Fruit fly (Drosophila melanogaster) whole organism, embryonic: ENCODE data around the gene Syx16.

Experiments
- Antp ChIP-seq: fragments of 200-800 bp; sonication (Bioruptor generic); optimal IDR thresholded peaks from 3 replicates; lab custom pipeline; 2016; ENCODE audit warnings: missing biosample characterization, missing genetic modification characterization
- CG10267 ChIP-seq: fragments of 200-800 bp; sonication (Bioruptor generic); optimal IDR thresholded peaks from 2 replicates; lab custom pipeline; 2018; ENCODE audit warnings: missing biosample characterization, mild to moderate bottlenecking, missing genetic modification characterization, moderate library complexity
- CG11085 ChIP-seq: fragments of 200-800 bp; sonication (Bioruptor generic); IDR thresholded peaks from 2 replicates; pipeline ENCODE4 v1.3.6; 2022; ENCODE audit warnings: missing biosample characterization, missing genetic modification characterization
- CG11504 ChIP-seq: fragments of 200-800 bp; sonication (Bioruptor generic); optimal IDR thresholded peaks from 3 replicates; lab custom pipeline; 2019; ENCODE audit warnings: missing biosample characterization, mild to moderate bottlenecking, missing genetic modification characterization, moderate library complexity
- CG12071 ChIP-seq: fragments of 200-800 bp; sonication (Bioruptor generic); optimal IDR thresholded peaks from 3 replicates; lab custom pipeline; 2018; ENCODE audit warnings: missing biosample characterization, mild to moderate bottlenecking, missing genetic modification characterization
- CG14667 ChIP-seq: fragments of 200-800 bp; sonication (Bioruptor generic); IDR thresholded peaks from 2 replicates; pipeline ENCODE4 v1.3.6; 2022; ENCODE audit warnings: missing biosample characterization, missing genetic modification characterization
- CG1529 ChIP-seq: fragments of 200-800 bp; sonication (Bioruptor generic); optimal IDR thresholded peaks from 3 replicates; lab custom pipeline; 2018; ENCODE audit warnings: missing biosample characterization, missing genetic modification characterization
- CG15601 ChIP-seq: fragments of 200-800 bp; sonication (Bioruptor generic); optimal IDR thresholded peaks from 3 replicates; lab custom pipeline; 2019; ENCODE audit warnings: missing biosample characterization, mild to moderate bottlenecking, missing genetic modification characterization, moderate library complexity
- CG16813 ChIP-seq: fragments of 200-800 bp; sonication (Bioruptor generic); IDR thresholded peaks from 3 replicates; pipeline ENCODE4 v1.3.6; 2022; ENCODE audit warnings: missing biosample characterization, missing genetic modification characterization; ENCODE audit not compliant: partially characterized antibody
- CG18262 ChIP-seq: fragments of 200-800 bp; optimal IDR thresholded peaks from 3 replicates; lab custom pipeline; 2019; ENCODE audit warnings: missing biosample characterization, mild to moderate bottlenecking, missing genetic modification characterization, moderate library complexity
- CG2199 ChIP-seq: fragments of 200-800 bp; sonication (Bioruptor generic); IDR thresholded peaks from 3 replicates; pipeline ENCODE4 v1.3.6; 2022; ENCODE audit warnings: missing biosample characterization, missing genetic modification characterization
- CG2678 ChIP-seq: fragments of 200-800 bp; sonication (Bioruptor generic); optimal IDR thresholded peaks from 3 replicates; lab custom pipeline; 2019; ENCODE audit warnings: missing biosample characterization, mild to moderate bottlenecking, missing genetic modification characterization, moderate library complexity
- CG30020 ChIP-seq: fragments of 200-800 bp; optimal IDR thresholded peaks from 2 replicates; lab custom pipeline; 2019; ENCODE audit warnings: missing biosample characterization, mild to moderate bottlenecking, missing genetic modification characterization, moderate library complexity
- CG31388 ChIP-seq: fragments of 200-800 bp; sonication (Bioruptor generic); optimal IDR thresholded peaks from 2 replicates; lab custom pipeline; 2016; ENCODE audit warnings: missing biosample characterization, missing genetic modification characterization
- CG3726 ChIP-seq: fragments of 200-800 bp; sonication (Bioruptor generic); IDR thresholded peaks from 3 replicates; pipeline ENCODE4, ENCODE4 v1.3.6; 2022; ENCODE audit warnings: missing biosample characterization, missing genetic modification characterization
- CG4360 ChIP-seq: fragments of 200-800 bp; sonication (Bioruptor generic); IDR thresholded peaks from 2 replicates; pipeline ENCODE4 v1.3.6; 2022; ENCODE audit warnings: missing biosample characterization, missing genetic modification characterization
- CG4424 ChIP-seq: fragments of 200-800 bp; sonication (Bioruptor generic); optimal IDR thresholded peaks from 3 replicates; lab custom pipeline; 2016; ENCODE audit warnings: missing biosample characterization, missing genetic modification characterization
- CG4707 ChIP-seq: fragments of 200-800 bp; sonication (Bioruptor generic); optimal IDR thresholded peaks from 2 replicates; lab custom pipeline; 2018; ENCODE audit warnings: missing biosample characterization, mild to moderate bottlenecking, missing genetic modification characterization, moderate library complexity
- CG6254 ChIP-seq: fragments of 200-800 bp; sonication (Bioruptor generic); optimal IDR thresholded peaks from 3 replicates; lab custom pipeline; 2017; ENCODE audit warnings: mild to moderate bottlenecking, missing biosample characterization, missing genetic modification reagents, missing genetic modification characterization
- CG6654 ChIP-seq: fragments of 200-800 bp; sonication (Bioruptor generic); optimal IDR thresholded peaks from 2 replicates; lab custom pipeline; 2017; ENCODE audit warnings: missing biosample characterization, mild to moderate bottlenecking, missing genetic modification characterization
- CG6791 ChIP-seq: fragments of 200-800 bp; sonication (Bioruptor generic); IDR thresholded peaks from 3 replicates; pipeline ENCODE4 v1.3.6; 2022; ENCODE audit warnings: missing biosample characterization, missing genetic modification characterization; ENCODE audit not compliant: partially characterized antibody
- CG7928 ChIP-seq: fragments of 200-800 bp; sonication (Bioruptor generic); optimal IDR thresholded peaks from 2 replicates; lab custom pipeline; 2017; ENCODE audit warnings: missing biosample characterization, mild to moderate bottlenecking, missing genetic modification characterization
- CG7963 ChIP-seq: fragments of 200-800 bp; sonication (Bioruptor generic); IDR thresholded peaks from 3 replicates; pipeline ENCODE4 v1.3.6; 2022; ENCODE audit warnings: missing biosample characterization, missing genetic modification characterization; ENCODE audit not compliant: partially characterized antibody
- CG9609 ChIP-seq: fragments of 200-800 bp; sonication (Bioruptor generic); optimal IDR thresholded peaks from 3 replicates; lab custom pipeline; 2016; ENCODE audit warnings: missing biosample characterization, missing genetic modification characterization
- CG9817 ChIP-seq: fragments of 200-800 bp; sonication (Bioruptor generic); optimal IDR thresholded peaks from 2 replicates; lab custom pipeline; 2018; ENCODE audit warnings: missing biosample characterization, mild to moderate bottlenecking, missing genetic modification characterization, moderate library complexity
- Drgx ChIP-seq: fragments of 200-800 bp; sonication (Bioruptor generic); IDR thresholded peaks from 2 replicates; pipeline ENCODE4 v1.3.6; 2022; ENCODE audit warnings: missing biosample characterization, missing genetic modification characterization
- ERR ChIP-seq: fragments of 200-800 bp; sonication (Bioruptor generic); optimal IDR thresholded peaks from 2 replicates; lab custom pipeline; 2016; ENCODE audit warnings: missing biosample characterization, missing genetic modification characterization
- H15 ChIP-seq: fragments of 200-800 bp; sonication (Bioruptor generic); IDR thresholded peaks from 3 replicates; pipeline ENCODE4 v1.3.6; 2022; ENCODE audit warnings: missing biosample characterization, missing genetic modification characterization
- HLH3B ChIP-seq: fragments of 200-800 bp; sonication (Bioruptor generic); IDR thresholded peaks from 2 replicates; pipeline ENCODE4 v1.3.6; 2022; ENCODE audit warnings: missing biosample characterization, missing genetic modification characterization
- Hmr ChIP-seq: fragments of 200-800 bp; sonication (Bioruptor generic); optimal IDR thresholded peaks from 3 replicates; lab custom pipeline; 2017; ENCODE audit warnings: mild to moderate bottlenecking, missing biosample characterization, missing genetic modification reagents, missing genetic modification characterization
- Hr51 ChIP-seq, 2 experiments: fragments of 200-800 bp; sonication (Bioruptor generic); optimal IDR thresholded peaks; 2 replicates in 1 of 2; 3 replicates in 1 of 2; lab custom pipeline; 2016 to 2018; ENCODE audit warnings: missing biosample characterization in 2 of 2, missing genetic modification characterization in 2 of 2, mild to moderate bottlenecking in 1 of 2, moderate library complexity in 1 of 2
- Meics ChIP-seq: fragments of 200-800 bp; sonication (Bioruptor generic); optimal IDR thresholded peaks from 2 replicates; lab custom pipeline; 2017; ENCODE audit warnings: missing biosample characterization, mild to moderate bottlenecking, missing genetic modification characterization
- Nf-YC ChIP-seq: fragments of 200-800 bp; optimal IDR thresholded peaks from 3 replicates; lab custom pipeline; 2019; ENCODE audit warnings: missing biosample characterization, mild to moderate bottlenecking, missing genetic modification characterization, moderate library complexity
- Scr ChIP-seq: fragments of 200-800 bp; sonication (Bioruptor generic); IDR thresholded peaks from 2 replicates; pipeline ENCODE4 v1.3.6; 2022; ENCODE audit warnings: missing biosample characterization, missing genetic modification characterization; ENCODE audit not compliant: partially characterized antibody
- abd-A ChIP-seq: fragments of 200-800 bp; sonication (Bioruptor generic); optimal IDR thresholded peaks from 3 replicates; lab custom pipeline; 2019; ENCODE audit warnings: missing biosample characterization, mild to moderate bottlenecking, missing genetic modification characterization, moderate library complexity
- croc ChIP-seq: fragments of 200-800 bp; sonication (Bioruptor generic); conservative IDR thresholded peaks from 3 replicates; pipeline ENCODE4 v1.3.6; 2022; ENCODE audit warnings: missing biosample characterization, missing genetic modification characterization
- dpn ChIP-seq, 2 experiments: fragments of 200-800 bp; sonication (Bioruptor generic); optimal IDR thresholded peaks; 3 replicates each; lab custom pipeline; 2016; ENCODE audit warnings: missing biosample characterization in 2 of 2, missing genetic modification characterization in 2 of 2
- fd102C ChIP-seq: fragments of 200-800 bp; sonication (Bioruptor generic); optimal IDR thresholded peaks from 2 replicates; lab custom pipeline; 2018; ENCODE audit warnings: missing biosample characterization, mild to moderate bottlenecking, missing genetic modification characterization, moderate library complexity
- fd96Cb ChIP-seq: fragments of 200-800 bp; sonication (Bioruptor generic); optimal IDR thresholded peaks from 2 replicates; lab custom pipeline; 2018; ENCODE audit warnings: missing biosample characterization, mild to moderate bottlenecking, missing genetic modification characterization, moderate library complexity
- hb ChIP-seq: fragments of 200-800 bp; sonication (Bioruptor generic); IDR thresholded peaks from 3 replicates; pipeline ENCODE4 v1.3.6; 2022; ENCODE audit warnings: missing biosample characterization, missing genetic modification characterization; ENCODE audit not compliant: partially characterized antibody
- nerfin-2 ChIP-seq: fragments of 200-800 bp; sonication (Bioruptor generic); IDR thresholded peaks from 2 replicates; pipeline ENCODE4 v1.3.6; 2022; ENCODE audit warnings: missing biosample characterization, missing genetic modification characterization; ENCODE audit not compliant: partially characterized antibody
- pita ChIP-seq: fragments of 200-800 bp; sonication (Bioruptor generic); optimal IDR thresholded peaks from 2 replicates; lab custom pipeline; 2017; ENCODE audit warnings: missing biosample characterization, mild to moderate bottlenecking, missing genetic modification characterization
- slbo ChIP-seq: fragments of 200-800 bp; sonication (Bioruptor generic); IDR thresholded peaks from 2 replicates; pipeline ENCODE4 v1.3.6; 2022; ENCODE audit warnings: missing biosample characterization, missing genetic modification characterization
- sr ChIP-seq: fragments of 200-800 bp; sonication (Bioruptor generic); IDR thresholded peaks from 3 replicates; pipeline ENCODE4 v1.3.6; 2022; ENCODE audit warnings: missing biosample characterization, missing genetic modification characterization
- ssp ChIP-seq: fragments of 200-800 bp; sonication (Bioruptor generic); IDR thresholded peaks from 2 replicates; pipeline ENCODE4 v1.3.6; 2022; ENCODE audit warnings: missing biosample characterization, missing genetic modification characterization
- tll ChIP-seq, 2 experiments: fragments of 200-800 bp in 1 of 2; fragments of >200 bp in 1 of 2; sonication (Bioruptor generic) in 1 of 2; optimal IDR thresholded peaks; 2 replicates each; lab custom pipeline; 2017 to 2019; ENCODE audit warnings: missing biosample characterization in 2 of 2, missing genetic modification characterization in 2 of 2, mild to moderate bottlenecking in 1 of 2, moderate library complexity in 1 of 2
- vfl ChIP-seq: fragments of 200-800 bp; sonication (Bioruptor generic); optimal IDR thresholded peaks from 2 replicates; lab custom pipeline; 2016; ENCODE audit warnings: missing biosample characterization, missing genetic modification characterization
- z ChIP-seq: fragments of 200-800 bp; sonication (Bioruptor generic); IDR thresholded peaks from 3 replicates; pipeline ENCODE4 v1.3.6; 2022; ENCODE audit warnings: missing biosample characterization, missing genetic modification characterization

The Syx16 gene

dm6 chrX:20429482-20430204 is 36.1 kb upstream of the Syx16 start, which contains the start of the genes CG11710 and mal (continued):
- no peak for TF ChIP-seq Hmr (GFP tag; lab: Kevin White, UChicago)
- TF ChIP-seq CG11504 (tag; lab: Kevin White, UChicago) = peak; percentile 88
- peak; percentile 79 for TF ChIP-seq CG4424
- TF ChIP-seq CG12071 (GFP tag; lab: Kevin White, UChicago) = no peak
- peak; percentile 77 for TF ChIP-seq croc (GFP tag; lab: Robert Waterston, UW)
- TF ChIP-seq CG9817 (tag; lab: Kevin White, UChicago) = peak; percentile 67
- TF ChIP-seq abd-A (tag; lab: Kevin White, UChicago) = no peak
- TF ChIP-seq nerfin-2 = 0 out of 2 replicates have a peak, but pooled peaks have one; percentile 43
- peak; percentile 77 for TF ChIP-seq HLH3B (GFP tag; lab: Robert Waterston, UW)
- TF ChIP-seq CG14667 (GFP tag; lab: Robert Waterston, UW) = peak; percentile 59
- TF ChIP-seq H15 (GFP tag; lab: Robert Waterston, UW) = peak; percentile 64; the same call in 2 of the 3 replicates
- TF ChIP-seq dpn (GFP tag; optimal IDR thresholded peaks at IDR 0.05; lab: Kevin White, UChicago) = peak; percentile 67 to 78
- TF ChIP-seq CG7963 = no peak
- no peak for TF ChIP-seq fd102C (GFP tag; lab: Kevin White, UChicago)
- peak; percentile 41 for TF ChIP-seq CG4707 (GFP tag; lab: Kevin White, UChicago)
- peak; percentile 57; the same call in 1 of the 2 replicates for TF ChIP-seq CG11085 (GFP tag; lab: Robert Waterston, UW)
- TF ChIP-seq Drgx (GFP tag; lab: Robert Waterston, UW) = peak; percentile 63; the same call in 1 of the 2 replicates
- no peak for TF ChIP-seq sr (GFP tag; lab: Robert Waterston, UW)
- no peak for TF ChIP-seq tll (GFP tag; optimal IDR thresholded peaks at IDR 0.05; lab: Kevin White, UChicago)
- TF ChIP-seq CG6791 = peak; percentile 42; the same call in 2 of the 3 replicates
- TF ChIP-seq ERR (GFP tag; lab: Kevin White, UChicago) = no peak
- TF ChIP-seq z (GFP tag; lab: Robert Waterston, UW) = no peak
- peak; percentile 85 for TF ChIP-seq Meics (GFP tag; lab: Kevin White, UChicago)
- TF ChIP-seq ssp (GFP tag; lab: Robert Waterston, UW) = peak; percentile 69
- no peak for TF ChIP-seq CG4360
- peak; percentile 37 for TF ChIP-seq CG9609 (GFP tag; lab: Kevin White, UChicago)
- no peak for TF ChIP-seq hb
- peak; percentile 43 for TF ChIP-seq vfl (GFP tag; lab: Kevin White, UChicago)
- TF ChIP-seq Antp (GFP tag; lab: Kevin White, UChicago) = peak; percentile 50
- peak; percentile 37 for TF ChIP-seq CG7928 (GFP tag; lab: Kevin White, UChicago)
- peak in 1 of 2 experiments; percentile 32 for TF ChIP-seq Hr51 (GFP tag; optimal IDR thresholded peaks at IDR 0.05; lab: Kevin White, UChicago)
- TF ChIP-seq Scr (GFP tag; lab: Robert Waterston, UW) = peak; percentile 53
- TF ChIP-seq fd96Cb (tag; lab: Kevin White, UChicago) = peak; percentile 81
- TF ChIP-seq CG31388 (GFP tag; lab: Kevin White, UChicago) = peak; percentile 52
- TF ChIP-seq CG2678 = peak; percentile 91
- TF ChIP-seq slbo (GFP tag; lab: Robert Waterston, UW) = peak; percentile 73
- TF ChIP-seq pita = no peak
- peak; percentile 58 for TF ChIP-seq CG6654 (GFP tag; lab: Kevin White, UChicago)
- TF ChIP-seq CG10267 (tag; lab: Kevin White, UChicago) = peak; percentile 78
- peak; percentile 47 for TF ChIP-seq CG30020
- TF ChIP-seq CG15601 (tag; lab: Kevin White, UChicago) = no peak
- TF ChIP-seq Nf-YC = peak; percentile 81
- TF ChIP-seq CG3726 (GFP tag; lab: Robert Waterston, UW) = no peak
- TF ChIP-seq CG2199 (GFP tag; lab: Robert Waterston, UW) = no peak
- TF ChIP-seq CG1529 = no peak
- TF ChIP-seq CG16813 (GFP tag; lab: Robert Waterston, UW) = peak; percentile 35; the same call in 1 of the 3 replicates
- TF ChIP-seq CG6254 (GFP tag; lab: Kevin White, UChicago) = no peak
- peak; percentile 86 for TF ChIP-seq CG18262 (tag; lab: Kevin White, UChicago)
